Worm (Caenorhabditis elegans) whole organism, mixed stage, embryonic: Measurements from ENCODE around the gene F28C6.8.

Experiments used
- drap-1 ChIP-seq: fragments of 200-800 bp; sonication (Bioruptor generic); optimal IDR thresholded peaks from 3 replicates; lab custom pipeline; 2018; ENCODE audit warnings: mild to moderate bottlenecking, missing genetic modification characterization, missing compliant biosample characterization
- ham-2 ChIP-seq: fragments of 200-800 bp; sonication (Bioruptor generic); optimal IDR thresholded peaks from 2 replicates; lab custom pipeline; 2018; ENCODE audit warnings: mild to moderate bottlenecking, missing genetic modification characterization, missing compliant biosample characterization
- mab-5 ChIP-seq: fragments of 150-350 bp; optimal IDR thresholded peaks from 2 replicates; lab custom pipeline; 2014; ENCODE audit warnings: missing biosample characterization, missing genetic modification characterization
- nhr-12 ChIP-seq: fragments of 150-350 bp; optimal IDR thresholded peaks from 2 replicates; lab custom pipeline; 2014; ENCODE audit warnings: missing biosample characterization, missing genetic modification characterization
- nhr-237 ChIP-seq: fragments of 150-350 bp; optimal IDR thresholded peaks from 2 replicates; lab custom pipeline; 2014; ENCODE audit warnings: missing biosample characterization, missing genetic modification characterization
- unc-62 ChIP-seq: fragments of 150-350 bp; optimal IDR thresholded peaks from 2 replicates; lab custom pipeline; 2014; ENCODE audit warnings: missing biosample characterization, missing genetic modification reagents, missing genetic modification characterization
- ztf-11 ChIP-seq: fragments of 150-350 bp; optimal IDR thresholded peaks from 2 replicates; lab custom pipeline; 2014; ENCODE audit warnings: missing biosample characterization, missing genetic modification characterization

DNA sequence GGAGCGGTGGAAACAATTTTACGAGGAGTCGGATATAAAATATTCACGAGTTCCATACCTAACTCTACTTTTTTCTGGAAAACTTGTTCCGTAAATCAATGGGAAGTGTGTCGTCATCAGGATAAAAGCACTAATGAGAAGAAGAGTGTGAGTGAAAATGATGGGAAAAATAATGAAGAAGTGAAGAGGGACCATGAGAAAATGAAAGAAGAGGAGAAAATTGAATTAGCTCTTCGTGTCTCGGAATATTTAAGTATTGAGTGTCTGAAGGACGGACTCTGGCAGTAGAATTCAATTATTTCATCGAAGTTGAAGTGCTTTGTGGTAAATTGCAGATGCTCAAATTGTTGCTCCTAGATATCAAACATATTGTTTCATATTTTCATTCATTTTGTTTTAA lies 17.4 kb upstream of the F28C6.8 start:
- no peak for TF ChIP-seq nhr-237 (tag; lab: Kevin White, UChicago)
- no peak for TF ChIP-seq nhr-12 (tag; lab: Kevin White, UChicago)
- TF ChIP-seq ztf-11, result no peak
- TF ChIP-seq mab-5 (tag; lab: Kevin White, UChicago), result no peak
- no peak for TF ChIP-seq ham-2
- TF ChIP-seq unc-62, result no peak
- no peak for TF ChIP-seq drap-1 (GFP tag; lab: Kevin White, UChicago)
